Worm (Caenorhabditis elegans) whole organism, L2 larva: Measurements from ENCODE around the gene bath-39.

Source experiments
- ceh-82 ChIP-seq: fragments of 150-350 bp; optimal IDR thresholded peaks from 2 replicates; lab custom pipeline; 2014; ENCODE audit warnings: missing biosample characterization, missing genetic modification characterization
- lin-11 ChIP-seq: fragments of 150-350 bp; sonication (generic microtip); optimal IDR thresholded peaks from 2 replicates; lab custom pipeline; 2014; ENCODE audit warnings: missing biosample characterization, missing genetic modification characterization, inconsistent platforms, mixed read lengths
- lin-13 ChIP-seq: fragments of 150-350 bp; optimal IDR thresholded peaks from 2 replicates; lab custom pipeline; 2014; ENCODE audit warnings: missing biosample characterization, missing genetic modification reagents, missing genetic modification characterization
- nhr-12 ChIP-seq: fragments of 150-350 bp; optimal IDR thresholded peaks from 2 replicates; lab custom pipeline; 2014; ENCODE audit warnings: missing biosample characterization, missing genetic modification characterization
- nhr-25 ChIP-seq: fragments of 150-350 bp; sonication (generic microtip); optimal IDR thresholded peaks from 3 replicates; lab custom pipeline; 2014; ENCODE audit warnings: missing biosample characterization, missing genetic modification characterization

DNA sequence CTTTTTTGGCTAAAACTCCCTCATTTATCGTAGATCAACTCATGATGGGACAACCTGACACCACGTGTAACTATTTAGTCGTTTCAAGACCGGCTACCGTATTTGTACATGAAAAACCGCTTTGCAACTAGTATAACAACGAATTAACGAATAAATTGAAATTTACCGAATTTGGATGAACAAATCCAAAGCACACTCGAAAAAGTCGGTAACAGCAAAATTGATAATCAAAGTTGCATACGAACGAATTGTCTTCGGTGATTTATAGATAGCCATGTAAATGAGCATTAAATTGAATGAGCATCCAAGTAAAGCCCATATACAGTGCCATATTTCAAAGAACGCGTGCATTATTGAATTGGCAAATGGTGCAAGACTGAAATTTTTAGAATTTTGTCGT, 26.9 kb upstream of the bath-39 start, which contains the start of gene srd-17:
- TF ChIP-seq lin-13 (GFP tag; lab: Kevin White, UChicago) (no peak), ceh-82 (tag; lab: Kevin White, UChicago) (no peak), nhr-12 (no peak), lin-11 (tag; lab: Kevin White, UChicago) (no peak), nhr-25 (no peak)
